Worm (Caenorhabditis elegans) whole organism, midembryonic: ENCODE data around the gene C05C8.7.
A peak's percentile ranks its signal among the peaks of the same experiment; 100 is the strongest.

Experiments
- T22C8.4 ChIP-seq: fragments of 200-800 bp; sonication (Bioruptor generic); IDR thresholded peaks from 2 replicates; pipeline ENCODE4 v1.3.6; 2022; ENCODE audit warnings: missing genetic modification characterization, missing compliant biosample characterization
- flt-1 ChIP-seq: fragments of 200-800 bp; sonication (Bioruptor generic); IDR thresholded peaks from 2 replicates; pipeline ENCODE4 v1.3.6; 2022; ENCODE audit warnings: missing genetic modification characterization, missing compliant biosample characterization
- med-1 ChIP-seq: sonication (generic microtip); optimal IDR thresholded peaks from 2 replicates; lab custom pipeline; 2017; ENCODE audit warnings: missing genetic modification characterization, mild to moderate bottlenecking, missing compliant biosample characterization, antibody characterized with exemption, missing genetic modification reagents; ENCODE audit not compliant: insufficient read depth
- ztf-23 ChIP-seq: fragments of 200-800 bp; sonication (Bioruptor generic); IDR thresholded peaks from 2 replicates; pipeline ENCODE4 v1.3.6; 2022; ENCODE audit warnings: missing genetic modification reagents, missing genetic modification characterization, missing compliant biosample characterization

- TF ChIP-seq ztf-23 (GFP tag; lab: Robert Waterston, UW), result 0 out of 2 replicates have a peak, but pooled peaks have one; percentile 56
- no peak for TF ChIP-seq T22C8.4
- 0 out of 2 replicates have a peak, but pooled peaks have one; percentile 45 for TF ChIP-seq flt-1 (GFP tag; lab: Robert Waterston, UW)
- no peak for TF ChIP-seq med-1 (GFP tag; lab: Kevin White, UChicago)
These were observed 9.7 kb downstream of the C05C8.7 start, which contains the start of gene hyls-1 for ce11 chrV:7237133-7237532.
